Fruit fly (Drosophila melanogaster) whole organism, embryonic: ENCODE results near the gene msn.

ENCODE experiments used
- CG10147 ChIP-seq: fragments of 200-800 bp; sonication (Bioruptor generic); optimal IDR thresholded peaks from 2 replicates; lab custom pipeline; 2019; ENCODE audit warnings: missing biosample characterization, mild to moderate bottlenecking, missing genetic modification characterization, moderate library complexity
- CG10209 ChIP-seq: fragments of 200-800 bp; sonication (Bioruptor generic); optimal IDR thresholded peaks from 3 replicates; lab custom pipeline; 2017; ENCODE audit warnings: missing biosample characterization, mild to moderate bottlenecking, missing genetic modification characterization, missing genetic modification reagents
- CG14050 ChIP-seq: fragments of 200-800 bp; sonication (Bioruptor generic); IDR thresholded peaks from 3 replicates; pipeline ENCODE4 v1.3.6; 2022; ENCODE audit warnings: missing biosample characterization, missing genetic modification characterization
- CG14965 ChIP-seq: fragments of 200-800 bp; sonication (Bioruptor generic); optimal IDR thresholded peaks from 2 replicates; lab custom pipeline; 2016; ENCODE audit warnings: missing biosample characterization, missing genetic modification characterization, borderline replicate concordance
- CG15479 ChIP-seq: fragments of 200-800 bp; sonication (Bioruptor generic); optimal IDR thresholded peaks from 3 replicates; lab custom pipeline; 2019; ENCODE audit warnings: missing biosample characterization, mild to moderate bottlenecking, missing genetic modification characterization, moderate library complexity
- CG15514 ChIP-seq: fragments of 200-800 bp; sonication (Bioruptor generic); optimal IDR thresholded peaks from 3 replicates; lab custom pipeline; 2017; ENCODE audit warnings: missing biosample characterization, missing genetic modification characterization, mild to moderate bottlenecking, moderate library complexity, missing genetic modification reagents
- CG16815 ChIP-seq: fragments of 200-800 bp; sonication (Bioruptor generic); optimal IDR thresholded peaks from 3 replicates; lab custom pipeline; 2017; ENCODE audit warnings: missing biosample characterization, mild to moderate bottlenecking, missing genetic modification characterization
- CG17328 ChIP-seq: fragments of 200-800 bp; sonication (Bioruptor generic); IDR thresholded peaks from 2 replicates; pipeline ENCODE4 v1.3.6; 2022; ENCODE audit warnings: missing biosample characterization, missing genetic modification characterization
- CG18011 ChIP-seq: fragments of 200-800 bp; sonication (Bioruptor generic); optimal IDR thresholded peaks from 2 replicates; lab custom pipeline; 2017; ENCODE audit warnings: missing biosample characterization, missing genetic modification characterization, mild to moderate bottlenecking, moderate library complexity, missing genotype
- CG1832 ChIP-seq: fragments of 200-800 bp; sonication (Bioruptor generic); optimal IDR thresholded peaks from 2 replicates; lab custom pipeline; 2017; ENCODE audit warnings: missing biosample characterization, mild to moderate bottlenecking, missing genetic modification characterization, inconsistent platforms
- CG2116 ChIP-seq: fragments of 200-800 bp; sonication (Bioruptor generic); optimal IDR thresholded peaks from 3 replicates; lab custom pipeline; 2018; ENCODE audit warnings: missing biosample characterization, mild to moderate bottlenecking, missing genetic modification characterization
- CG3995 ChIP-seq: fragments of 200-800 bp; sonication (Bioruptor generic); optimal IDR thresholded peaks from 3 replicates; lab custom pipeline; 2016; ENCODE audit warnings: missing biosample characterization, missing genetic modification characterization
- CG4617 ChIP-seq: fragments of 200-800 bp; sonication (Bioruptor generic); optimal IDR thresholded peaks from 3 replicates; lab custom pipeline; 2016; ENCODE audit warnings: missing biosample characterization, missing genetic modification characterization, borderline replicate concordance
- CG6765 ChIP-seq: fragments of 200-800 bp; sonication (Bioruptor generic); optimal IDR thresholded peaks from 3 replicates; lab custom pipeline; 2017; ENCODE audit warnings: missing biosample characterization, mild to moderate bottlenecking, missing genetic modification characterization
- CG6791 ChIP-seq: fragments of 200-800 bp; sonication (Bioruptor generic); IDR thresholded peaks from 3 replicates; pipeline ENCODE4 v1.3.6; 2022; ENCODE audit warnings: missing biosample characterization, missing genetic modification characterization; ENCODE audit not compliant: partially characterized antibody
- Dad ChIP-seq: fragments of 200-800 bp; sonication (Bioruptor generic); optimal IDR thresholded peaks from 3 replicates; lab custom pipeline; 2016; ENCODE audit warnings: missing biosample characterization, missing genetic modification characterization
- Dek ChIP-seq: fragments of 200-800 bp; sonication (Bioruptor generic); optimal IDR thresholded peaks from 3 replicates; lab custom pipeline; 2019; ENCODE audit warnings: missing biosample characterization, mild to moderate bottlenecking, missing genetic modification characterization, moderate library complexity
- Dfd ChIP-seq, 2 experiments: fragments of >200 bp; optimal IDR thresholded peaks; 2 replicates each; lab custom pipeline; 2017; ENCODE audit warnings: missing biosample characterization in 2 of 2, missing genetic modification characterization in 2 of 2
- Dp ChIP-seq: fragments of 200-800 bp; sonication (Bioruptor generic); optimal IDR thresholded peaks from 2 replicates; lab custom pipeline; 2018; ENCODE audit warnings: missing biosample characterization, mild to moderate bottlenecking, missing genetic modification characterization, moderate library complexity
- E2f2 ChIP-seq: fragments of 200-800 bp; sonication (Bioruptor generic); IDR thresholded peaks from 2 replicates; pipeline ENCODE4 v1.3.6; 2022; ENCODE audit warnings: missing biosample characterization, missing genetic modification characterization
- Elba2 ChIP-seq: fragments of 200-800 bp; sonication (Bioruptor generic); optimal IDR thresholded peaks from 3 replicates; lab custom pipeline; 2016; ENCODE audit warnings: missing biosample characterization, missing genetic modification characterization
- Gug ChIP-seq: fragments of 200-800 bp; sonication (Bioruptor generic); IDR thresholded peaks from 4 replicates; pipeline ENCODE4 v1.3.6; 2022; ENCODE audit warnings: missing biosample characterization, missing genetic modification characterization
- HHEX ChIP-seq: fragments of 200-800 bp; sonication (Bioruptor generic); optimal IDR thresholded peaks from 3 replicates; lab custom pipeline; 2017; ENCODE audit warnings: missing biosample characterization, mild to moderate bottlenecking, missing genetic modification characterization, missing genetic modification reagents
- HLH54F ChIP-seq: fragments of 200-800 bp; sonication (Bioruptor generic); optimal IDR thresholded peaks from 3 replicates; lab custom pipeline; 2016; ENCODE audit warnings: missing biosample characterization, missing genetic modification characterization
- Hsf ChIP-seq: fragments of 200-800 bp; sonication (Bioruptor generic); optimal IDR thresholded peaks from 3 replicates; lab custom pipeline; 2016; ENCODE audit warnings: missing biosample characterization, missing genetic modification characterization
- Mes4 ChIP-seq: fragments of 200-800 bp; sonication (Bioruptor generic); optimal IDR thresholded peaks from 2 replicates; lab custom pipeline; 2016; ENCODE audit warnings: missing biosample characterization, missing genetic modification characterization
- Oaz ChIP-seq: fragments of 200-800 bp; sonication (Bioruptor generic); IDR thresholded peaks from 2 replicates; pipeline ENCODE4 v1.3.6; 2022; ENCODE audit warnings: missing biosample characterization, missing genetic modification characterization
- Poxn ChIP-seq: fragments of 200-800 bp; sonication (Bioruptor generic); IDR thresholded peaks from 2 replicates; pipeline ENCODE4 v1.3.6; 2022; ENCODE audit warnings: missing biosample characterization, missing genetic modification characterization
- Side ChIP-seq: fragments of 200-800 bp; sonication (Bioruptor generic); optimal IDR thresholded peaks from 2 replicates; lab custom pipeline; 2016; ENCODE audit warnings: missing biosample characterization, missing genetic modification characterization
- Sox100B ChIP-seq: fragments of 200-800 bp; sonication (Bioruptor generic); optimal IDR thresholded peaks from 3 replicates; lab custom pipeline; 2018; ENCODE audit warnings: missing biosample characterization, mild to moderate bottlenecking, missing genetic modification characterization
- Vsx1 ChIP-seq: fragments of 200-800 bp; sonication (Bioruptor generic); optimal IDR thresholded peaks from 2 replicates; lab custom pipeline; 2017; ENCODE audit warnings: missing biosample characterization, mild to moderate bottlenecking, missing genetic modification characterization, missing genetic modification reagents
- az2 ChIP-seq: fragments of 200-800 bp; sonication (Bioruptor generic); optimal IDR thresholded peaks from 3 replicates; lab custom pipeline; 2016; ENCODE audit warnings: missing biosample characterization, missing genetic modification characterization
- bowl ChIP-seq: fragments of 200-800 bp; sonication (Bioruptor generic); IDR thresholded peaks from 2 replicates; pipeline ENCODE4 v1.3.6; 2022; ENCODE audit warnings: missing biosample characterization, missing genetic modification characterization
- cad ChIP-seq: fragments of >200 bp; optimal IDR thresholded peaks from 2 replicates; lab custom pipeline; 2017; ENCODE audit warnings: missing biosample characterization, missing genetic modification characterization
- cato ChIP-seq: fragments of 200-800 bp; sonication (Bioruptor generic); optimal IDR thresholded peaks from 2 replicates; lab custom pipeline; 2016; ENCODE audit warnings: missing biosample characterization, missing genetic modification characterization, borderline replicate concordance
- corto ChIP-seq: fragments of 200-800 bp; sonication (Bioruptor generic); optimal IDR thresholded peaks from 2 replicates; lab custom pipeline; 2016; ENCODE audit warnings: missing biosample characterization, mild to moderate bottlenecking, missing genetic modification characterization, moderate library complexity
- gem ChIP-seq: fragments of 200-800 bp; sonication (Bioruptor generic); optimal IDR thresholded peaks from 2 replicates; lab custom pipeline; 2019; ENCODE audit warnings: missing biosample characterization, mild to moderate bottlenecking, missing genetic modification characterization, moderate library complexity
- jigr1 ChIP-seq: fragments of 200-800 bp; sonication (Bioruptor generic); IDR thresholded peaks from 3 replicates; pipeline ENCODE4 v1.3.6; 2022; ENCODE audit warnings: missing biosample characterization, missing genetic modification characterization
- mld ChIP-seq: fragments of 200-800 bp; sonication (Bioruptor generic); IDR thresholded peaks from 3 replicates; pipeline ENCODE4 v1.3.6; 2022; ENCODE audit warnings: missing biosample characterization, missing genetic modification characterization; ENCODE audit not compliant: partially characterized antibody
- nerfin-1 ChIP-seq: fragments of 200-800 bp; sonication (Bioruptor generic); optimal IDR thresholded peaks from 3 replicates; lab custom pipeline; 2019; ENCODE audit warnings: missing biosample characterization, mild to moderate bottlenecking, missing genetic modification characterization, moderate library complexity
- prd ChIP-seq, 3 experiments: fragments of >200 bp in 2 of 3; fragments of 200-800 bp in 1 of 3; sonication (Bioruptor generic) in 1 of 3; optimal IDR thresholded peaks in 2 of 3; IDR thresholded peaks in 1 of 3; 2 replicates in 2 of 3; 3 replicates in 1 of 3; pipeline versions ENCODE4 v1.3.6 to Lab custom; 2017 to 2022; ENCODE audit warnings: missing biosample characterization in 1 of 3, missing genetic modification characterization in 1 of 3
- row ChIP-seq: fragments of 200-800 bp; sonication (Bioruptor generic); IDR thresholded peaks from 3 replicates; pipeline ENCODE4 v1.3.6; 2022; ENCODE audit warnings: missing biosample characterization, missing genetic modification characterization
- salm ChIP-seq: fragments of 200-800 bp; sonication (Bioruptor generic); optimal IDR thresholded peaks from 2 replicates; lab custom pipeline; 2018; ENCODE audit warnings: missing biosample characterization, mild to moderate bottlenecking, missing genetic modification characterization
- scrt ChIP-seq: fragments of 200-800 bp; sonication (Bioruptor generic); optimal IDR thresholded peaks from 2 replicates; lab custom pipeline; 2018; ENCODE audit warnings: missing biosample characterization, mild to moderate bottlenecking, missing genetic modification characterization, moderate library complexity
- sim ChIP-seq: fragments of 200-800 bp; sonication (Bioruptor generic); IDR thresholded peaks from 2 replicates; pipeline ENCODE4 v1.3.6; 2022; ENCODE audit warnings: missing biosample characterization, missing genetic modification characterization
- tio ChIP-seq: fragments of 200-800 bp; sonication (Bioruptor generic); optimal IDR thresholded peaks from 2 replicates; lab custom pipeline; 2017; ENCODE audit warnings: missing biosample characterization, missing genetic modification characterization, inconsistent platforms
- ttk ChIP-seq: fragments of 200-800 bp; sonication (Bioruptor generic); IDR thresholded peaks from 2 replicates; pipeline ENCODE4 v2.1.2; 2022; ENCODE audit warnings: missing biosample characterization, missing genetic modification characterization
- zfh1 ChIP-seq: fragments of 200-800 bp; sonication (Bioruptor generic); IDR thresholded peaks from 3 replicates; pipeline ENCODE4 v1.3.6; 2022; ENCODE audit warnings: missing biosample characterization, missing genetic modification characterization

The msn gene

dm6 chr3L:2552116-2552843 is 34.1 kb downstream of the msn start (continued):
- TF ChIP-seq Oaz, result no peak
- peak; percentile 80 for TF ChIP-seq gem (tag; lab: Kevin White, UChicago)
- no peak for TF ChIP-seq cad (GFP tag; lab: Kevin White, UChicago)
- TF ChIP-seq CG14050, result no peak
- 0 out of 2 replicates have a peak, but pooled peaks have one; percentile 9 for TF ChIP-seq ttk (GFP tag; lab: Robert Waterston, UW)
- TF ChIP-seq zfh1 (GFP tag; lab: Robert Waterston, UW), result peak; percentile 70
- peak; percentile 27 for TF ChIP-seq cato (GFP tag; lab: Kevin White, UChicago)
- TF ChIP-seq Poxn (GFP tag; lab: Robert Waterston, UW), result no peak
- peak; percentile 54 for TF ChIP-seq Dad (GFP tag; lab: Kevin White, UChicago)
- 0 out of 2 replicates have a peak, but pooled peaks have one; percentile 36 for TF ChIP-seq E2f2 (GFP tag; lab: Robert Waterston, UW)
- no peak for TF ChIP-seq Dfd (GFP tag; optimal IDR thresholded peaks at IDR 0.05; lab: Kevin White, UChicago)
- no peak for TF ChIP-seq CG14965 (GFP tag; lab: Kevin White, UChicago)
- TF ChIP-seq mld (GFP tag; lab: Robert Waterston, UW), result no peak
- peak; percentile 66 for TF ChIP-seq row
- no peak for TF ChIP-seq CG6765 (GFP tag; lab: Kevin White, UChicago)
- TF ChIP-seq CG3995, result no peak
- peak; percentile 18 for TF ChIP-seq CG2116
- no peak for TF ChIP-seq sim (GFP tag; lab: Robert Waterston, UW)
- TF ChIP-seq CG10147, result peak; percentile 30
- TF ChIP-seq Sox100B (GFP tag; lab: Kevin White, UChicago), result peak; percentile 58
- TF ChIP-seq bowl (GFP tag; lab: Robert Waterston, UW), result no peak
- TF ChIP-seq CG4617 (GFP tag; lab: Kevin White, UChicago), result no peak
- TF ChIP-seq CG6791 (GFP tag; lab: Robert Waterston, UW), result no peak
- no peak; the same call in 3 of the 4 replicates for TF ChIP-seq Gug (GFP tag; lab: Robert Waterston, UW)
- no peak for TF ChIP-seq corto
- no peak for TF ChIP-seq prd (optimal IDR thresholded peaks at IDR 0.05; lab: Kevin White, UChicago)
- no peak; the same call in 2 of the 3 replicates for TF ChIP-seq prd (GFP tag; IDR thresholded peaks at IDR 0.05; lab: Robert Waterston, UW)
- TF ChIP-seq CG18011 (GFP tag; lab: Kevin White, UChicago), result peak; percentile 14
- TF ChIP-seq nerfin-1, result peak; percentile 62
- no peak for TF ChIP-seq CG1832
- TF ChIP-seq tio, result peak; percentile 61
- no peak for TF ChIP-seq Elba2 (GFP tag; lab: Kevin White, UChicago)
- TF ChIP-seq salm (tag; lab: Kevin White, UChicago), result no peak
- TF ChIP-seq CG16815 (GFP tag; lab: Kevin White, UChicago), result peak; percentile 48
- no peak for TF ChIP-seq Vsx1 (GFP tag; lab: Kevin White, UChicago)
- peak; percentile 74 for TF ChIP-seq CG17328 (GFP tag; lab: Robert Waterston, UW)
- TF ChIP-seq CG15514 (GFP tag; lab: Kevin White, UChicago), result peak; percentile 32
- peak; percentile 64 for TF ChIP-seq Hsf (GFP tag; lab: Kevin White, UChicago)
- TF ChIP-seq CG15479 (GFP tag; lab: Kevin White, UChicago), result no peak
- TF ChIP-seq Dp (GFP tag; lab: Kevin White, UChicago), result no peak
- TF ChIP-seq HHEX, result peak; percentile 34
- TF ChIP-seq jigr1 (GFP tag; lab: Robert Waterston, UW), result no peak
- TF ChIP-seq Side (GFP tag; lab: Kevin White, UChicago), result peak; percentile 42
- peak; percentile 51 for TF ChIP-seq HLH54F (GFP tag; lab: Kevin White, UChicago)
- TF ChIP-seq CG10209 (GFP tag; lab: Kevin White, UChicago), result peak; percentile 69
- peak; percentile 52 for TF ChIP-seq Mes4 (GFP tag; lab: Kevin White, UChicago)
- peak; percentile 47 for TF ChIP-seq scrt (GFP tag; lab: Kevin White, UChicago)
- peak; percentile 70 for TF ChIP-seq az2
- TF ChIP-seq Dek (tag; lab: Kevin White, UChicago), result peak; percentile 23
